Fruit fly (Drosophila melanogaster) whole organism, embryonic: ENCODE measurements around the gene car.

Experiments
- ATbp ChIP-seq: fragments of 200-800 bp; sonication (Bioruptor generic); optimal IDR thresholded peaks from 2 replicates; lab custom pipeline; 2017; ENCODE audit warnings: missing biosample characterization, mild to moderate bottlenecking, missing genetic modification characterization, missing genetic modification reagents
- Ada2b ChIP-seq: fragments of 200-800 bp; sonication (Bioruptor generic); IDR thresholded peaks from 2 replicates; pipeline ENCODE4 v1.3.6; 2022; ENCODE audit warnings: missing biosample characterization, missing genetic modification characterization
- B-H2 ChIP-seq: fragments of 200-800 bp; sonication (Bioruptor generic); optimal IDR thresholded peaks from 2 replicates; lab custom pipeline; 2018; ENCODE audit warnings: missing biosample characterization, mild to moderate bottlenecking, missing genetic modification characterization
- CG10543 ChIP-seq: fragments of 200-800 bp; sonication (Bioruptor generic); optimal IDR thresholded peaks from 3 replicates; lab custom pipeline; 2017; ENCODE audit warnings: missing biosample characterization, mild to moderate bottlenecking, missing genetic modification characterization, moderate library complexity
- CG12659 ChIP-seq: fragments of 200-800 bp; sonication (Bioruptor generic); optimal IDR thresholded peaks from 3 replicates; lab custom pipeline; 2017; ENCODE audit warnings: mild to moderate bottlenecking, missing biosample characterization, missing genetic modification reagents, missing genetic modification characterization
- CG13775 ChIP-seq: fragments of 200-800 bp; sonication (Bioruptor generic); optimal IDR thresholded peaks from 3 replicates; lab custom pipeline; 2017; ENCODE audit warnings: missing biosample characterization, mild to moderate bottlenecking, missing genetic modification characterization
- CG15011 ChIP-seq: fragments of 200-800 bp; sonication (Bioruptor generic); optimal IDR thresholded peaks from 3 replicates; lab custom pipeline; 2018; ENCODE audit warnings: missing biosample characterization, mild to moderate bottlenecking, missing genetic modification characterization
- CG16815 ChIP-seq: fragments of 200-800 bp; sonication (Bioruptor generic); optimal IDR thresholded peaks from 3 replicates; lab custom pipeline; 2017; ENCODE audit warnings: missing biosample characterization, mild to moderate bottlenecking, missing genetic modification characterization
- CG17829 ChIP-seq: fragments of 200-800 bp; optimal IDR thresholded peaks from 2 replicates; lab custom pipeline; 2019; ENCODE audit warnings: missing biosample characterization, mild to moderate bottlenecking, missing genetic modification characterization, moderate library complexity
- CG18476 ChIP-seq: fragments of 200-800 bp; sonication (Bioruptor generic); optimal IDR thresholded peaks from 2 replicates; lab custom pipeline; 2016; ENCODE audit warnings: missing biosample characterization, mild to moderate bottlenecking, missing genetic modification characterization
- CG18619 ChIP-seq: fragments of 200-800 bp; sonication (Bioruptor generic); optimal IDR thresholded peaks from 3 replicates; lab custom pipeline; 2017; ENCODE audit warnings: missing biosample characterization, mild to moderate bottlenecking, missing genetic modification characterization
- CG2202 ChIP-seq: fragments of 200-800 bp; sonication (Bioruptor generic); optimal IDR thresholded peaks from 2 replicates; lab custom pipeline; 2018; ENCODE audit warnings: missing biosample characterization, mild to moderate bottlenecking, missing genetic modification characterization
- CG30020 ChIP-seq: fragments of 200-800 bp; optimal IDR thresholded peaks from 2 replicates; lab custom pipeline; 2019; ENCODE audit warnings: missing biosample characterization, mild to moderate bottlenecking, missing genetic modification characterization, moderate library complexity
- CG3065 ChIP-seq: fragments of 200-800 bp; sonication (Bioruptor generic); optimal IDR thresholded peaks from 2 replicates; lab custom pipeline; 2016; ENCODE audit warnings: missing biosample characterization, missing genetic modification characterization
- CG31224 ChIP-seq: fragments of 200-800 bp; sonication (Bioruptor generic); IDR thresholded peaks from 2 replicates; pipeline ENCODE4 v1.3.6; 2022; ENCODE audit warnings: missing biosample characterization, missing genetic modification characterization
- CG32772 ChIP-seq: fragments of 200-800 bp; sonication (Bioruptor generic); IDR thresholded peaks from 2 replicates; pipeline ENCODE4 v1.3.6; 2022; ENCODE audit warnings: missing biosample characterization, missing genetic modification characterization
- CG34224 ChIP-seq: fragments of 200-800 bp; sonication (Bioruptor generic); IDR thresholded peaks from 3 replicates; pipeline ENCODE4 v1.3.6; 2022; ENCODE audit warnings: missing biosample characterization, missing genetic modification characterization; ENCODE audit not compliant: partially characterized antibody
- CG4328 ChIP-seq: fragments of 200-800 bp; sonication (Bioruptor generic); optimal IDR thresholded peaks from 3 replicates; lab custom pipeline; 2017; ENCODE audit warnings: missing biosample characterization, missing genetic modification reagents, missing genetic modification characterization
- CG7928 ChIP-seq: fragments of 200-800 bp; sonication (Bioruptor generic); optimal IDR thresholded peaks from 2 replicates; lab custom pipeline; 2017; ENCODE audit warnings: missing biosample characterization, mild to moderate bottlenecking, missing genetic modification characterization
- CG7987 ChIP-seq: fragments of 200-800 bp; sonication (Bioruptor generic); optimal IDR thresholded peaks from 2 replicates; lab custom pipeline; 2018; ENCODE audit warnings: missing biosample characterization, mild to moderate bottlenecking, missing genetic modification characterization, moderate library complexity
- CG8359 ChIP-seq: fragments of 200-800 bp; sonication (Bioruptor generic); optimal IDR thresholded peaks from 2 replicates; lab custom pipeline; 2017; ENCODE audit warnings: missing biosample characterization, mild to moderate bottlenecking, missing genetic modification characterization, borderline replicate concordance
- Dbx ChIP-seq: fragments of 200-800 bp; sonication (Bioruptor generic); IDR thresholded peaks from 3 replicates; pipeline ENCODE4 v1.3.6; 2022; ENCODE audit warnings: missing biosample characterization, missing genetic modification characterization
- Dfd ChIP-seq, 2 experiments: fragments of >200 bp; optimal IDR thresholded peaks; 2 replicates each; lab custom pipeline; 2017; ENCODE audit warnings: missing biosample characterization in 2 of 2, missing genetic modification characterization in 2 of 2
- Kr ChIP-seq: fragments of 200-800 bp; sonication (Bioruptor generic); optimal IDR thresholded peaks from 2 replicates; lab custom pipeline; 2017; ENCODE audit warnings: missing biosample characterization, mild to moderate bottlenecking, missing genetic modification characterization
- Lpt ChIP-seq: fragments of >200 bp; optimal IDR thresholded peaks from 2 replicates; lab custom pipeline; 2018; ENCODE audit warnings: missing biosample characterization, missing genetic modification characterization
- MBD-R2 ChIP-seq: fragments of 200-800 bp; sonication (Bioruptor generic); IDR thresholded peaks from 2 replicates; pipeline ENCODE4 v1.3.6; 2022; ENCODE audit warnings: missing biosample characterization, missing genetic modification characterization
- Med ChIP-seq: fragments of 200-800 bp; sonication (Bioruptor generic); peaks from one replicate; lab custom pipeline; 2016; ENCODE audit warnings: missing biosample characterization, missing genetic modification characterization, mild to moderate bottlenecking, inconsistent platforms, moderate library complexity
- NfI ChIP-seq: fragments of 200-800 bp; sonication (Bioruptor generic); optimal IDR thresholded peaks from 3 replicates; lab custom pipeline; 2018; ENCODE audit warnings: missing biosample characterization, mild to moderate bottlenecking, missing genetic modification characterization, moderate library complexity
- Opbp ChIP-seq: fragments of 200-800 bp; sonication (Bioruptor generic); IDR thresholded peaks from 3 replicates; pipeline ENCODE4 v1.3.6; 2022; ENCODE audit warnings: missing biosample characterization, missing genetic modification characterization; ENCODE audit not compliant: partially characterized antibody
- PHDP ChIP-seq: fragments of 200-800 bp; sonication (Bioruptor generic); optimal IDR thresholded peaks from 3 replicates; lab custom pipeline; 2018; ENCODE audit warnings: missing biosample characterization, mild to moderate bottlenecking, missing genetic modification characterization, moderate library complexity
- Sox100B ChIP-seq: fragments of 200-800 bp; sonication (Bioruptor generic); optimal IDR thresholded peaks from 3 replicates; lab custom pipeline; 2018; ENCODE audit warnings: missing biosample characterization, mild to moderate bottlenecking, missing genetic modification characterization
- Sry-δ ChIP-seq: fragments of 200-800 bp; sonication (Bioruptor generic); optimal IDR thresholded peaks from 2 replicates; lab custom pipeline; 2016; ENCODE audit warnings: missing biosample characterization, missing genetic modification characterization
- YL-1 ChIP-seq: fragments of 200-800 bp; sonication (Bioruptor generic); optimal IDR thresholded peaks from 3 replicates; lab custom pipeline; 2017; ENCODE audit warnings: missing biosample characterization, mild to moderate bottlenecking, missing genetic modification characterization
- ac ChIP-seq: fragments of 200-800 bp; sonication (Bioruptor generic); optimal IDR thresholded peaks from 3 replicates; lab custom pipeline; 2017; ENCODE audit warnings: missing biosample characterization, mild to moderate bottlenecking, missing genetic modification characterization
- ash1 ChIP-seq: fragments of 200-800 bp; sonication (Bioruptor generic); optimal IDR thresholded peaks from 2 replicates; lab custom pipeline; 2018; ENCODE audit warnings: missing biosample characterization, mild to moderate bottlenecking, missing genetic modification characterization
- bigmax ChIP-seq: fragments of 200-800 bp; sonication (Bioruptor generic); optimal IDR thresholded peaks from 2 replicates; lab custom pipeline; 2018; ENCODE audit warnings: missing biosample characterization, mild to moderate bottlenecking, missing genetic modification characterization
- danr ChIP-seq: fragments of 200-800 bp; sonication (Bioruptor generic); IDR thresholded peaks from 2 replicates; pipeline ENCODE4 v1.3.6; 2022; ENCODE audit warnings: missing biosample characterization, missing genetic modification characterization
- dimm ChIP-seq: fragments of 200-800 bp; sonication (Bioruptor generic); IDR thresholded peaks from 2 replicates; pipeline ENCODE4 v1.3.6; 2022; ENCODE audit warnings: missing biosample characterization, missing genetic modification characterization
- exex ChIP-seq: fragments of 200-800 bp; sonication (Bioruptor generic); optimal IDR thresholded peaks from 4 replicates; lab custom pipeline; 2018; ENCODE audit warnings: missing biosample characterization, mild to moderate bottlenecking, missing genetic modification characterization, moderate library complexity
- eyg ChIP-seq: fragments of 200-800 bp; sonication (Bioruptor generic); optimal IDR thresholded peaks from 3 replicates; lab custom pipeline; 2016; ENCODE audit warnings: missing biosample characterization, missing genetic modification characterization
- gcm ChIP-seq: fragments of 200-800 bp; sonication (Bioruptor generic); optimal IDR thresholded peaks from 2 replicates; lab custom pipeline; 2019; ENCODE audit warnings: missing biosample characterization, mild to moderate bottlenecking, missing genetic modification characterization, moderate library complexity
- lbe ChIP-seq: fragments of 200-800 bp; sonication (Bioruptor generic); optimal IDR thresholded peaks from 2 replicates; lab custom pipeline; 2016; ENCODE audit warnings: missing biosample characterization, mild to moderate bottlenecking, missing genetic modification characterization
- maf-S ChIP-seq: fragments of 200-800 bp; sonication (Bioruptor generic); optimal IDR thresholded peaks from 2 replicates; lab custom pipeline; 2016; ENCODE audit warnings: missing biosample characterization, missing genetic modification characterization
- mirr ChIP-seq: fragments of 200-800 bp; sonication (Bioruptor generic); optimal IDR thresholded peaks from 3 replicates; lab custom pipeline; 2018; ENCODE audit warnings: missing biosample characterization, mild to moderate bottlenecking, missing genetic modification characterization
- oc ChIP-seq: fragments of 200-800 bp; sonication (Bioruptor generic); optimal IDR thresholded peaks from 2 replicates; lab custom pipeline; 2018; ENCODE audit warnings: missing biosample characterization, mild to moderate bottlenecking, missing genetic modification characterization, moderate library complexity
- p53 ChIP-seq: fragments of 200-800 bp; sonication (Bioruptor generic); optimal IDR thresholded peaks from 2 replicates; lab custom pipeline; 2016; ENCODE audit warnings: missing biosample characterization, missing genetic modification characterization
- pum ChIP-seq: fragments of 200-800 bp; sonication (Bioruptor generic); optimal IDR thresholded peaks from 2 replicates; lab custom pipeline; 2016; ENCODE audit warnings: missing biosample characterization, missing genetic modification characterization
- pzg ChIP-seq: fragments of 200-800 bp; sonication (Bioruptor generic); optimal IDR thresholded peaks from 3 replicates; lab custom pipeline; 2018; ENCODE audit warnings: missing biosample characterization, mild to moderate bottlenecking, missing genetic modification characterization, moderate library complexity
- tgo ChIP-seq: fragments of 200-800 bp; sonication (Bioruptor generic); IDR thresholded peaks from 3 replicates; pipeline ENCODE4 v1.3.6; 2022; ENCODE audit warnings: missing biosample characterization, missing genetic modification characterization
- trh ChIP-seq: fragments of 200-800 bp; sonication (Bioruptor generic); optimal IDR thresholded peaks from 2 replicates; lab custom pipeline; 2016; ENCODE audit warnings: missing biosample characterization, missing genetic modification characterization
- wek ChIP-seq: fragments of 200-800 bp; sonication (Bioruptor generic); optimal IDR thresholded peaks from 3 replicates; lab custom pipeline; 2018; ENCODE audit warnings: missing biosample characterization, mild to moderate bottlenecking, missing genetic modification characterization, moderate library complexity

car gene

dm6 chrX:19613473-19613872 is 47.7 kb downstream of the car start (continued):
- TF ChIP-seq CG32772 (GFP tag; lab: Robert Waterston, UW) (no peak), CG8359 (GFP tag; lab: Kevin White, UChicago) (no peak), CG31224 (GFP tag; lab: Robert Waterston, UW) (no peak), Opbp (GFP tag; lab: Robert Waterston, UW) (peak; percentile 17; the same call in 1 of the 3 replicates), CG16815 (GFP tag; lab: Kevin White, UChicago) (no peak), mirr (GFP tag; lab: Kevin White, UChicago) (peak; percentile 89), CG18619 (GFP tag; lab: Kevin White, UChicago) (peak; percentile 34), CG34224 (peak; percentile 55; the same call in 2 of the 3 replicates), CG17829 (peak; percentile 44), maf-S (GFP tag; lab: Kevin White, UChicago) (no peak), YL-1 (GFP tag; lab: Kevin White, UChicago) (peak; percentile 75), danr (no peak), Dbx (no peak), CG7928 (GFP tag; lab: Kevin White, UChicago) (peak; percentile 1), CG2202 (tag; lab: Kevin White, UChicago) (peak; percentile 19), bigmax (GFP tag; lab: Kevin White, UChicago) (peak; percentile 45), Sry-δ (GFP tag; lab: Kevin White, UChicago) (peak; percentile 46), Med (GFP tag; lab: Kevin White, UChicago) (peak; percentile 90), CG18476 (GFP tag; lab: Kevin White, UChicago) (no peak), CG15011 (GFP tag; lab: Kevin White, UChicago) (no peak), gcm (GFP tag; lab: Kevin White, UChicago) (peak; percentile 69), eyg (GFP tag; lab: Kevin White, UChicago) (peak; percentile 41), Lpt (GFP tag; lab: Kevin White, UChicago) (no peak), oc (tag; lab: Kevin White, UChicago) (no peak), Ada2b (GFP tag; lab: Robert Waterston, UW) (no peak), ash1 (GFP tag; lab: Kevin White, UChicago) (peak; percentile 30), ATbp (GFP tag; lab: Kevin White, UChicago) (peak; percentile 60), NfI (GFP tag; lab: Kevin White, UChicago) (peak; percentile 78), dimm (GFP tag; lab: Robert Waterston, UW) (no peak), CG13775 (GFP tag; lab: Kevin White, UChicago) (peak; percentile 64), PHDP (peak; percentile 64), tgo (no peak), CG12659 (GFP tag; lab: Kevin White, UChicago) (peak; percentile 70), B-H2 (peak; percentile 76), ac (GFP tag; lab: Kevin White, UChicago) (no peak), pzg (GFP tag; lab: Kevin White, UChicago) (peak; percentile 57), CG7987 (GFP tag; lab: Kevin White, UChicago) (peak; percentile 91), exex (peak; percentile 7), MBD-R2 (GFP tag; lab: Robert Waterston, UW) (peak; percentile 76), lbe (GFP tag; lab: Kevin White, UChicago) (peak; percentile 40), CG4328 (peak; percentile 65), wek (GFP tag; lab: Kevin White, UChicago) (peak; percentile 79), Kr (GFP tag; lab: Kevin White, UChicago) (no peak), p53 (no peak), CG30020 (peak; percentile 44), pum (GFP tag; lab: Kevin White, UChicago) (no peak), CG10543 (GFP tag; lab: Kevin White, UChicago) (peak; percentile 68), CG3065 (GFP tag; lab: Kevin White, UChicago) (no peak), Sox100B (GFP tag; lab: Kevin White, UChicago) (no peak), trh (GFP tag; lab: Kevin White, UChicago) (no peak), Dfd (GFP tag; optimal IDR thresholded peaks at IDR 0.05; lab: Kevin White, UChicago) (no peak)
